Fruit fly (Drosophila melanogaster): ENCODE data around the gene Gat.
A peak's percentile ranks its signal among the peaks of the same experiment; 100 is the strongest.

The Gat gene

DNA sequence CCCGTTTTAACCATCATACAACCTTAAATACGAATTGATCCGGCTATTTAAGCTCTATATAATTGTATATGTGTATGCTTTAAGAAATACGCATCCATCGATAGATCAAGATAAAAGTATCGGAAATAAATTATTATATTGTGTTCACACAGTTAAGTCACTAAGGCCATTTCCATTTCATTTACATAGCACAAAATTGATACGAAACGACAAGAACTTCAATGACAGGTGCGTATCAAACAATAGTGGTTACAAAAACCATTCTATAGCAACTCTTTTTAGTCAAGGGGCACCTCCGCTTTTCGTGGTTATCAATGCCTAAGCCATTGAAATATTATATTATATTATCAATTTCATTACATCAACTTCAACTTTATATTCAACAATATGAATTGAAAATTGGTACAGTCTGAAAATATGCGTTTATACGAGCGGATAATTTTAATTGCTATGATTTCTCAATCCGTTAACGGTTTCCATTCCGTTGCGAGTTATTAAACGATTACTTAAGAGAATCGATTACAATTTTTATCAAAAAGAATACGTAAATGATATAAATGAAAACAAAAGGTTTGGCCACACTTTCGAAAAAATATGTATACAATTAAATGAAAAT, 33.7 kb downstream of the Gat start, which contains the start of the genes CG46466 and Slip1 (continued):
- TF ChIP-seq ERR (GFP tag; optimal IDR thresholded peaks at IDR 0.05) (no peak), CG2116 (GFP tag; optimal IDR thresholded peaks at IDR 0.05) (peak; percentile 44), Hmx (GFP tag; optimal IDR thresholded peaks at IDR 0.05) (no peak), CG32532 (GFP tag; IDR thresholded peaks at IDR 0.05) (no peak; the same call in 1 of the 2 replicates), CG9215 (GFP tag; IDR thresholded peaks at IDR 0.05) (no peak), sima (GFP tag; optimal IDR thresholded peaks at IDR 0.05) (no peak), D19A (tag; optimal IDR thresholded peaks at IDR 0.05) (peak; percentile 36), B-H2 (GFP tag; optimal IDR thresholded peaks at IDR 0.05) (no peak), CG6854 (GFP tag; optimal IDR thresholded peaks at IDR 0.05) (no peak), nerfin-1 (tag; optimal IDR thresholded peaks at IDR 0.05) (no peak), Nf-YB (GFP tag; optimal IDR thresholded peaks at IDR 0.05) (no peak), Poxn (GFP tag; IDR thresholded peaks at IDR 0.05) (no peak), amos (GFP tag; IDR thresholded peaks at IDR 0.05; ENCODE audit: partially characterized antibody) (no peak; the same call in 1 of the 2 replicates), kay (GFP tag; optimal IDR thresholded peaks at IDR 0.05) (no peak), CG6813 (GFP tag; optimal IDR thresholded peaks at IDR 0.05) (no peak), eve (GFP tag; optimal IDR thresholded peaks at IDR 0.05) (no peak), sna (GFP tag; IDR thresholded peaks at IDR 0.05; ENCODE audit: partially characterized antibody) (no peak), org-1 (GFP tag; optimal IDR thresholded peaks at IDR 0.05) (no peak), lilli (GFP tag; optimal IDR thresholded peaks at IDR 0.05) (no peak), CG1792 (GFP tag; optimal IDR thresholded peaks at IDR 0.05) (no peak), CG4820 (GFP tag; optimal IDR thresholded peaks at IDR 0.05) (peak; percentile 37), vvl (GFP tag; IDR thresholded peaks at IDR 0.05) (no peak), Atf3 (GFP tag; optimal IDR thresholded peaks at IDR 0.05) (no peak), Dref (GFP tag; IDR thresholded peaks at IDR 0.05) (peak; percentile 61), CG8924 (tag; optimal IDR thresholded peaks at IDR 0.05) (peak; percentile 51), row (GFP tag; IDR thresholded peaks at IDR 0.05) (peak; percentile 76), eyg (GFP tag; optimal IDR thresholded peaks at IDR 0.05) (no peak), CG17568 (GFP tag; optimal IDR thresholded peaks at IDR 0.05) (no peak), sc (optimal IDR thresholded peaks at IDR 0.05) (no peak), sc (GFP tag; optimal IDR thresholded peaks at IDR 0.05) (no peak), CG7357 (GFP tag; IDR thresholded peaks at IDR 0.05) (peak; percentile 94), ssp (GFP tag; IDR thresholded peaks at IDR 0.05) (peak; percentile 97), Hr3 (GFP tag; optimal IDR thresholded peaks at IDR 0.05) (peak; percentile 8), Sry-δ (GFP tag; optimal IDR thresholded peaks at IDR 0.05) (peak; percentile 47), tio (GFP tag; optimal IDR thresholded peaks at IDR 0.05) (peak; percentile 56), Drgx (GFP tag; IDR thresholded peaks at IDR 0.05) (no peak), pzg (GFP tag; optimal IDR thresholded peaks at IDR 0.05) (peak; percentile 30), CG30020 (tag; optimal IDR thresholded peaks at IDR 0.05) (peak; percentile 99), slou (GFP tag; optimal IDR thresholded peaks at IDR 0.05) (no peak), CG9797 (GFP tag; optimal IDR thresholded peaks at IDR 0.05) (peak; percentile 24), CG9609 (GFP tag; optimal IDR thresholded peaks at IDR 0.05) (no peak), grn (GFP tag; optimal IDR thresholded peaks at IDR 0.05) (no peak), ind (GFP tag; optimal IDR thresholded peaks at IDR 0.05) (peak; percentile 47), abd-A (tag; optimal IDR thresholded peaks at IDR 0.05) (no peak), CoRest (tag; optimal IDR thresholded peaks at IDR 0.05) (peak; percentile 59), CG4424 (GFP tag; optimal IDR thresholded peaks at IDR 0.05) (peak; percentile 27), NC2α (GFP tag; optimal IDR thresholded peaks at IDR 0.05) (no peak), CG1529 (GFP tag; optimal IDR thresholded peaks at IDR 0.05) (no peak), Sox102F (GFP tag; optimal IDR thresholded peaks at IDR 0.05) (no peak), sim (GFP tag; IDR thresholded peaks at IDR 0.05) (no peak), Lhr (GFP tag; optimal IDR thresholded peaks at IDR 0.05) (peak; percentile 42), Hsf (GFP tag; optimal IDR thresholded peaks at IDR 0.05) (no peak)

Measured in whole organism, embryonic.